Worm (Caenorhabditis elegans) whole organism, mixed stage, embryonic: ENCODE results near the gene T04F3.5.
A peak's percentile ranks its signal among the peaks of the same experiment; 100 is the strongest.

ENCODE experiments used
- blmp-1 ChIP-seq: fragments of 150-350 bp; optimal IDR thresholded peaks from 2 replicates; lab custom pipeline; 2014; ENCODE audit warnings: missing biosample characterization, missing genetic modification characterization
- ceh-39 ChIP-seq: fragments of 150-350 bp; optimal IDR thresholded peaks from 2 replicates; lab custom pipeline; 2014; ENCODE audit warnings: missing biosample characterization, missing genetic modification characterization
- ceh-43 ChIP-seq: fragments of 200-800 bp; sonication (Bioruptor generic); optimal IDR thresholded peaks from 2 replicates; lab custom pipeline; 2018; ENCODE audit warnings: mild to moderate bottlenecking, missing genetic modification characterization, moderate library complexity, missing compliant biosample characterization
- ceh-83 ChIP-seq: fragments of 200-800 bp; sonication (Bioruptor generic); optimal IDR thresholded peaks from 2 replicates; lab custom pipeline; 2018; ENCODE audit warnings: mild to moderate bottlenecking, missing genetic modification characterization, missing compliant biosample characterization
- cnd-1 ChIP-seq: fragments of 200-800 bp; sonication (Bioruptor generic); optimal IDR thresholded peaks from 2 replicates; lab custom pipeline; 2018; ENCODE audit warnings: mild to moderate bottlenecking, missing genetic modification characterization, missing compliant biosample characterization
- drap-1 ChIP-seq: fragments of 200-800 bp; sonication (Bioruptor generic); optimal IDR thresholded peaks from 3 replicates; lab custom pipeline; 2018; ENCODE audit warnings: mild to moderate bottlenecking, missing genetic modification characterization, missing compliant biosample characterization
- elt-1 ChIP-seq: sonication (generic microtip); optimal IDR thresholded peaks from 2 replicates; lab custom pipeline; 2017; ENCODE audit warnings: missing genetic modification characterization, mild to moderate bottlenecking, missing compliant biosample characterization, antibody characterized with exemption, moderate library complexity, borderline replicate concordance; ENCODE audit not compliant: insufficient read depth
- elt-3 ChIP-seq: fragments of 150-350 bp; optimal IDR thresholded peaks from 2 replicates; lab custom pipeline; 2014; ENCODE audit warnings: missing biosample characterization, missing genetic modification characterization
- flh-1 ChIP-seq: fragments of 200-800 bp; sonication (Bioruptor generic); optimal IDR thresholded peaks from 2 replicates; lab custom pipeline; 2018; ENCODE audit warnings: mild to moderate bottlenecking, missing genetic modification characterization, moderate library complexity, missing compliant biosample characterization
- ham-2 ChIP-seq: fragments of 200-800 bp; sonication (Bioruptor generic); optimal IDR thresholded peaks from 2 replicates; lab custom pipeline; 2018; ENCODE audit warnings: mild to moderate bottlenecking, missing genetic modification characterization, missing compliant biosample characterization
- hlh-1 ChIP-seq: fragments of 150-350 bp; optimal IDR thresholded peaks from 2 replicates; lab custom pipeline; 2014; ENCODE audit warnings: missing biosample characterization, missing genetic modification reagents, missing genetic modification characterization
- lsy-2 ChIP-seq: fragments of 150-350 bp; optimal IDR thresholded peaks from 2 replicates; lab custom pipeline; 2014; ENCODE audit warnings: missing biosample characterization, missing genetic modification characterization
- mab-5 ChIP-seq: fragments of 150-350 bp; optimal IDR thresholded peaks from 2 replicates; lab custom pipeline; 2014; ENCODE audit warnings: missing biosample characterization, missing genetic modification characterization
- mep-1 ChIP-seq: fragments of 150-350 bp; optimal IDR thresholded peaks from 2 replicates; lab custom pipeline; 2017; ENCODE audit warnings: missing biosample characterization, missing genetic modification reagents, missing genetic modification characterization, inconsistent platforms
- nhr-12 ChIP-seq: fragments of 150-350 bp; optimal IDR thresholded peaks from 2 replicates; lab custom pipeline; 2014; ENCODE audit warnings: missing biosample characterization, missing genetic modification characterization
- nhr-2 ChIP-seq: fragments of 150-350 bp; optimal IDR thresholded peaks from 2 replicates; lab custom pipeline; 2014; ENCODE audit warnings: missing biosample characterization, missing genetic modification characterization
- nhr-237 ChIP-seq: fragments of 150-350 bp; optimal IDR thresholded peaks from 2 replicates; lab custom pipeline; 2014; ENCODE audit warnings: missing biosample characterization, missing genetic modification characterization
- nhr-28 ChIP-seq: fragments of 150-350 bp; optimal IDR thresholded peaks from 2 replicates; lab custom pipeline; 2014; ENCODE audit warnings: missing biosample characterization, missing genetic modification characterization
- nhr-76 ChIP-seq: sonication (generic microtip); optimal IDR thresholded peaks from 2 replicates; lab custom pipeline; 2017; ENCODE audit warnings: missing biosample characterization, missing genetic modification characterization
- sem-2 ChIP-seq: fragments of 200-800 bp; sonication (Bioruptor generic); optimal IDR thresholded peaks from 2 replicates; lab custom pipeline; 2018; ENCODE audit warnings: mild to moderate bottlenecking, missing genetic modification characterization, missing compliant biosample characterization
- snpc-4 ChIP-seq: fragments of 150-350 bp; optimal IDR thresholded peaks from 2 replicates; lab custom pipeline; 2014; ENCODE audit warnings: missing biosample characterization, missing genetic modification characterization
- sptf-1 ChIP-seq: sonication (generic microtip); optimal IDR thresholded peaks from 2 replicates; lab custom pipeline; 2017; ENCODE audit warnings: mild to moderate bottlenecking, missing genetic modification characterization, moderate library complexity, missing compliant biosample characterization
- tbx-8 ChIP-seq: fragments of 200-800 bp; sonication (Bioruptor generic); optimal IDR thresholded peaks from 2 replicates; lab custom pipeline; 2018; ENCODE audit warnings: mild to moderate bottlenecking, missing genetic modification characterization, moderate library complexity, missing compliant biosample characterization
- unc-120 ChIP-seq: sonication (generic microtip); optimal IDR thresholded peaks from 2 replicates; lab custom pipeline; 2017; ENCODE audit warnings: missing genetic modification characterization, missing compliant biosample characterization; ENCODE audit not compliant: poor library complexity, severe bottlenecking
- unc-62 ChIP-seq: fragments of 150-350 bp; optimal IDR thresholded peaks from 2 replicates; lab custom pipeline; 2014; ENCODE audit warnings: missing biosample characterization, missing genetic modification reagents, missing genetic modification characterization
- zip-8 ChIP-seq: fragments of 150-350 bp; optimal IDR thresholded peaks from 2 replicates; lab custom pipeline; 2014; ENCODE audit warnings: missing biosample characterization, missing genetic modification characterization
- ztf-11 ChIP-seq: fragments of 150-350 bp; optimal IDR thresholded peaks from 2 replicates; lab custom pipeline; 2014; ENCODE audit warnings: missing biosample characterization, missing genetic modification characterization

The T04F3.5 gene

ce11 chrV:11801076-11801849 is 40.8 kb downstream of the T04F3.5 start:
- TF ChIP-seq elt-1 (tag; lab: Kevin White, UChicago) (peak; percentile 64), nhr-12 (tag; lab: Kevin White, UChicago) (no peak)
- TF ChIP-seq, all 35 proteins: peak for 1

DNA sequence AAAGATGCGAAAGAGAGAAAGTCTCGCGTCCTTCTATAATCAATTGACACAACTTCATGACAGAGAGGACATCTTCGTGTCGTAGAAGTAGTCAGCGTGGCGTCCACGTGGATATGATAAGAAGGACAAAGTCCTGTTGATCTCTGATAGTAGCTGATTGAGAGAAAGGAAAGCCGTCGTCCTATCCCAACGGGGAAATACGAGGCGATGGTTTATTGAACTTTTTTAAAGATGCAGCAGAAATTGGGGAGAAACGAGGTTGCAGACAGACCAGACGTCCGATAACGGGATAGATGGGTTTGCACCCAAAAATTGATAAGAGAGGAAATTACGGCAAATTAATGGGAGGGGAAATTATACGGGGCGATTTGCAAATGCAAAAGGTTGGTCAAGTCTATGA is 42.0 kb downstream of the T04F3.5 start:
- TF ChIP-seq snpc-4 (tag; lab: Kevin White, UChicago), result no peak
- TF ChIP-seq ztf-11 (tag; lab: Kevin White, UChicago), result no peak
- TF ChIP-seq elt-3 (tag; lab: Kevin White, UChicago), result peak; percentile 66
- TF ChIP-seq ham-2, result peak; percentile 19
- no peak for TF ChIP-seq zip-8 (tag; lab: Kevin White, UChicago)
- TF ChIP-seq drap-1 (GFP tag; lab: Kevin White, UChicago), result no peak
- peak; percentile 33 for TF ChIP-seq blmp-1 (tag; lab: Kevin White, UChicago)
- TF ChIP-seq nhr-76 (tag; lab: Kevin White, UChicago), result no peak
- TF ChIP-seq lsy-2 (tag; lab: Kevin White, UChicago), result no peak
- TF ChIP-seq ceh-43 (GFP tag; lab: Kevin White, UChicago), result no peak
- no peak for TF ChIP-seq ceh-39 (tag; lab: Kevin White, UChicago)
- no peak for TF ChIP-seq ceh-83 (GFP tag; lab: Kevin White, UChicago)
- no peak for TF ChIP-seq unc-62 (GFP tag; lab: Kevin White, UChicago)
- TF ChIP-seq cnd-1 (tag; lab: Kevin White, UChicago), result no peak
- no peak for TF ChIP-seq nhr-28 (tag; lab: Kevin White, UChicago)

- no peak for TF ChIP-seq ztf-11 (tag; lab: Kevin White, UChicago)
- no peak for TF ChIP-seq nhr-2 (tag; lab: Kevin White, UChicago)
- TF ChIP-seq nhr-28 (tag; lab: Kevin White, UChicago), result no peak
- TF ChIP-seq tbx-8 (GFP tag; lab: Kevin White, UChicago), result no peak
- TF ChIP-seq unc-120 (tag; lab: Kevin White, UChicago), result no peak
- TF ChIP-seq ceh-39 (tag; lab: Kevin White, UChicago), result no peak
- TF ChIP-seq mab-5 (tag; lab: Kevin White, UChicago), result no peak
- no peak for TF ChIP-seq zip-8 (tag; lab: Kevin White, UChicago)
- no peak for TF ChIP-seq nhr-237 (tag; lab: Kevin White, UChicago)
- TF ChIP-seq sem-2 (GFP tag; lab: Kevin White, UChicago), result no peak
- no peak for TF ChIP-seq nhr-76 (tag; lab: Kevin White, UChicago)
- no peak for TF ChIP-seq sptf-1
- no peak for TF ChIP-seq nhr-12 (tag; lab: Kevin White, UChicago)
- TF ChIP-seq cnd-1 (tag; lab: Kevin White, UChicago), result no peak
- no peak for TF ChIP-seq flh-1 (GFP tag; lab: Kevin White, UChicago)
- TF ChIP-seq hlh-1, result no peak
- TF ChIP-seq ham-2, result no peak
- no peak for TF ChIP-seq mep-1
Measured at ce11 chrV:11803518-11803994, 43.1 kb downstream of the T04F3.5 start.

DNA sequence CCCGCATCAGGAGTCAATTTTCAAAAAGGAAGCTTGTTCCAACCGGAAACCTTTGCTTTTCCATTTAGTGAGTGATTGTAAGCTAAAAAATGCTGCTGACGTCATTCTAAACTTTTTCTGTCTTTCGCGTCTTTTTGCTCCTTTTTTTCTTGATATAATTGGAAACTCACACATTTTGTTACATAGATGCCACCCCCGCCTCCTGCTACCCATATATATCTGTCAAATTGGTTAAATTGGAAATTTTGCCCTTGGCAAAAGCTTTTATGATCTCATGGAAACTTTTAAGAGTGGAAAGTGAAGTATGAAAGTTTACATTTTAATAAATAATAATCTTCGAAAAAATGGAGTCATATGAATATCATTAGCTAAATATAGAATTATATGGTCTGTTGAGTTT is 49.5 kb downstream of the T04F3.5 start:
- no peak for TF ChIP-seq nhr-28 (tag; lab: Kevin White, UChicago)
- TF ChIP-seq zip-8 (tag; lab: Kevin White, UChicago), result no peak
- TF ChIP-seq ztf-11 (tag; lab: Kevin White, UChicago), result no peak
- no peak for TF ChIP-seq elt-3 (tag; lab: Kevin White, UChicago)
- no peak for TF ChIP-seq nhr-76 (tag; lab: Kevin White, UChicago)
- TF ChIP-seq elt-1 (tag; lab: Kevin White, UChicago), result no peak
